Fruit fly (Drosophila melanogaster) whole organism, adult: ENCODE measurements around the gene mtsh.

ENCODE experiments used
- CG11617 ChIP-seq: fragments of 200-800 bp; sonication (Bioruptor generic); optimal IDR thresholded peaks from 2 replicates; lab custom pipeline; 2017; ENCODE audit warnings: mild to moderate bottlenecking, missing biosample characterization, missing genetic modification reagents, missing genetic modification characterization
- CG12768 ChIP-seq: fragments of 200-800 bp; sonication (Bioruptor generic); optimal IDR thresholded peaks from 2 replicates; lab custom pipeline; 2017; ENCODE audit warnings: missing biosample characterization, missing genetic modification characterization, mild to moderate bottlenecking, moderate library complexity, missing genetic modification reagents
- CG14711 ChIP-seq: fragments of 200-800 bp; sonication (Bioruptor generic); optimal IDR thresholded peaks from 2 replicates; lab custom pipeline; 2018; ENCODE audit warnings: missing biosample characterization, mild to moderate bottlenecking, missing genetic modification characterization, moderate library complexity
- CG1620 ChIP-seq: fragments of 200-800 bp; sonication (Bioruptor generic); optimal IDR thresholded peaks from 2 replicates; lab custom pipeline; 2016; ENCODE audit warnings: missing biosample characterization, missing genetic modification characterization
- CG33017 ChIP-seq: fragments of 200-800 bp; sonication (Bioruptor generic); optimal IDR thresholded peaks from 2 replicates; lab custom pipeline; 2018; ENCODE audit warnings: missing biosample characterization, mild to moderate bottlenecking, missing genetic modification characterization, moderate library complexity
- CG5204 ChIP-seq: fragments of 200-800 bp; sonication (Bioruptor generic); optimal IDR thresholded peaks from 2 replicates; lab custom pipeline; 2016; ENCODE audit warnings: missing biosample characterization, missing genetic modification characterization
- CG7045 ChIP-seq: fragments of 200-800 bp; sonication (Bioruptor generic); optimal IDR thresholded peaks from 2 replicates; lab custom pipeline; 2017; ENCODE audit warnings: missing biosample characterization, mild to moderate bottlenecking, missing genetic modification characterization
- CG7101 ChIP-seq: fragments of 200-800 bp; sonication (Bioruptor generic); optimal IDR thresholded peaks from 2 replicates; lab custom pipeline; 2018; ENCODE audit warnings: missing biosample characterization, mild to moderate bottlenecking, missing genetic modification characterization, moderate library complexity
- Clk ChIP-seq: fragments of 200-800 bp; sonication (Bioruptor generic); optimal IDR thresholded peaks from 2 replicates; lab custom pipeline; 2017; ENCODE audit warnings: missing biosample characterization, missing genetic modification characterization
- Crg-1 ChIP-seq: fragments of 200-800 bp; sonication (Bioruptor generic); optimal IDR thresholded peaks from 2 replicates; lab custom pipeline; 2016; ENCODE audit warnings: missing biosample characterization, missing genetic modification characterization
- Hr96 ChIP-seq: fragments of 200-800 bp; sonication (Bioruptor generic); optimal IDR thresholded peaks from 2 replicates; lab custom pipeline; 2016; ENCODE audit warnings: missing biosample characterization, missing genetic modification characterization
- Mnt ChIP-seq: fragments of 200-800 bp; sonication (Bioruptor generic); optimal IDR thresholded peaks from 2 replicates; lab custom pipeline; 2016; ENCODE audit warnings: missing biosample characterization, mild to moderate bottlenecking, missing genetic modification characterization
- bab1 ChIP-seq: fragments of 200-800 bp; sonication (Bioruptor generic); optimal IDR thresholded peaks from 3 replicates; lab custom pipeline; 2019; ENCODE audit warnings: missing biosample characterization, mild to moderate bottlenecking, missing genetic modification characterization, moderate library complexity
- cic ChIP-seq: fragments of 200-800 bp; sonication (Bioruptor generic); optimal IDR thresholded peaks from 2 replicates; lab custom pipeline; 2017; ENCODE audit warnings: missing biosample characterization, mild to moderate bottlenecking, missing genetic modification characterization, moderate library complexity
- cnc ChIP-seq, 2 experiments: fragments of >200 bp; optimal IDR thresholded peaks; 2 replicates each; lab custom pipeline; 2017
- kay ChIP-seq: fragments of 200-800 bp; sonication (Bioruptor generic); peaks from one replicate; lab custom pipeline; 2016; ENCODE audit warnings: missing biosample characterization, missing genetic modification characterization, borderline replicate concordance
- ovo ChIP-seq: fragments of 200-800 bp; sonication (Bioruptor generic); optimal IDR thresholded peaks from 2 replicates; lab custom pipeline; 2016; ENCODE audit warnings: missing biosample characterization, missing genetic modification characterization
- pad ChIP-seq: fragments of 200-800 bp; sonication (Bioruptor generic); optimal IDR thresholded peaks from 3 replicates; lab custom pipeline; 2017; ENCODE audit warnings: missing biosample characterization, missing genetic modification characterization, mild to moderate bottlenecking, moderate library complexity, missing genetic modification reagents
- tj ChIP-seq: fragments of 200-800 bp; sonication (Bioruptor generic); optimal IDR thresholded peaks from 3 replicates; lab custom pipeline; 2017; ENCODE audit warnings: missing biosample characterization, mild to moderate bottlenecking, missing genetic modification characterization, moderate library complexity
- toe ChIP-seq: fragments of 200-800 bp; sonication (Bioruptor generic); optimal IDR thresholded peaks from 2 replicates; lab custom pipeline; 2016; ENCODE audit warnings: missing biosample characterization, missing genetic modification characterization

Gene mtsh

dm6 chr2L:8276880-8277279 lies 42.8 kb downstream of the mtsh start:
- no peak for TF ChIP-seq Crg-1 (GFP tag; lab: Kevin White, UChicago)
- peak; percentile 53 for TF ChIP-seq tj (GFP tag; lab: Kevin White, UChicago)
- TF ChIP-seq CG14711 (tag; lab: Kevin White, UChicago) = peak; percentile 42
- TF ChIP-seq CG5204 = no peak

- TF ChIP-seq CG12768 (GFP tag; lab: Kevin White, UChicago) (no peak), CG7101 (tag; lab: Kevin White, UChicago) (no peak), CG7045 (GFP tag; lab: Kevin White, UChicago) (no peak), cnc (optimal IDR thresholded peaks at IDR 0.05; lab: Kevin White, UChicago) (no peak), CG11617 (no peak), Clk (no peak), CG14711 (tag; lab: Kevin White, UChicago) (no peak), Hr96 (no peak), toe (GFP tag; lab: Kevin White, UChicago) (no peak), kay (GFP tag; lab: Kevin White, UChicago) (no peak)
These were observed 43.4 kb downstream of the mtsh start for dm6 chr2L:8276287-8276686.

dm6 chr2L:8274958-8275584 lies 44.6 kb downstream of the mtsh start:
- no peak for TF ChIP-seq pad (GFP tag; lab: Kevin White, UChicago)
- no peak for TF ChIP-seq CG1620 (GFP tag; lab: Kevin White, UChicago)
- TF ChIP-seq CG14711 (tag; lab: Kevin White, UChicago) = peak; percentile 22
- no peak for TF ChIP-seq toe (GFP tag; lab: Kevin White, UChicago)
- peak; percentile 47 for TF ChIP-seq bab1
- TF ChIP-seq cnc (optimal IDR thresholded peaks at IDR 0.05; lab: Kevin White, UChicago) = no peak
- no peak for TF ChIP-seq tj (GFP tag; lab: Kevin White, UChicago)
- TF ChIP-seq Hr96 = no peak
- peak; percentile 14 for TF ChIP-seq kay (GFP tag; lab: Kevin White, UChicago)
- no peak for TF ChIP-seq Mnt
- TF ChIP-seq cic = no peak
- no peak for TF ChIP-seq CG33017 (tag; lab: Kevin White, UChicago)
- TF ChIP-seq ovo (GFP tag; lab: Kevin White, UChicago) = no peak

- TF ChIP-seq toe (GFP tag; lab: Kevin White, UChicago) (no peak), Clk (no peak), Hr96 (no peak), CG7045 (GFP tag; lab: Kevin White, UChicago) (no peak), bab1 (no peak)
These were observed 45.6 kb downstream of the mtsh start for dm6 chr2L:8274127-8274526.

DNA sequence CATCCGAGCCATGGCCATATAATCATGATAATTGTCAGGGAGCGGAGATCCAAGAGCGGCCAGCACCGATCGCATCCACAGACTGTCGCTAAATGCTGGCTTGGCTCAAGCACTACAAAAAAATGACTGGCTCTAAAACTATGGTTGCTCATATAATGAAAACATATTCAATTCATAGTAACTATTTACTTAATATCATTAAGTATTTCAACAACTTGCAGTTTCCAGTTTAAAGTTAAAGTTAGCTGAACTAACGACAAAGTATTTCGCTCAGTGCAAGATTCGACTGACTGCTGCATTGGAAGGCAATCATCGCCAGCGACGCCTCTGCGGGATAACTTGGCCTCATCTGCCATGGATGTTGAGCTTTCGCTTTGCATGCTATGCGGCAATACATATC lies 48.8 kb downstream of the mtsh start:
- no peak for TF ChIP-seq Crg-1 (GFP tag; lab: Kevin White, UChicago)
- TF ChIP-seq toe (GFP tag; lab: Kevin White, UChicago) = no peak
- TF ChIP-seq CG33017 (tag; lab: Kevin White, UChicago) = no peak
- no peak for TF ChIP-seq kay (GFP tag; lab: Kevin White, UChicago)
- TF ChIP-seq CG7101 (tag; lab: Kevin White, UChicago) = no peak
- TF ChIP-seq cnc (optimal IDR thresholded peaks at IDR 0.05; lab: Kevin White, UChicago) = no peak
- TF ChIP-seq CG11617 = no peak

dm6 chr2L:8268679-8269078 lies 51.0 kb downstream of the mtsh start:
- no peak for TF ChIP-seq ovo (GFP tag; lab: Kevin White, UChicago)
- TF ChIP-seq toe (GFP tag; lab: Kevin White, UChicago) = no peak
- no peak for TF ChIP-seq Mnt
- TF ChIP-seq tj (GFP tag; lab: Kevin White, UChicago) = no peak
- no peak for TF ChIP-seq CG12768 (GFP tag; lab: Kevin White, UChicago)
